Fruit fly (Drosophila melanogaster) whole organism, prepupa: ENCODE measurements around the gene Polr3E.

Experiments used
- Blimp-1 ChIP-seq: fragments of 200-800 bp; sonication (Bioruptor generic); optimal IDR thresholded peaks from 3 replicates; lab custom pipeline; 2017; ENCODE audit warnings: missing biosample characterization, missing genetic modification characterization, mild to moderate bottlenecking, moderate library complexity, missing genetic modification reagents
- CG10631 ChIP-seq: fragments of 200-800 bp; sonication (Bioruptor generic); optimal IDR thresholded peaks from 2 replicates; lab custom pipeline; 2016; ENCODE audit warnings: missing biosample characterization, missing genetic modification characterization
- CG10669 ChIP-seq: fragments of 200-800 bp; sonication (Bioruptor generic); optimal IDR thresholded peaks from 3 replicates; lab custom pipeline; 2018; ENCODE audit warnings: missing biosample characterization, mild to moderate bottlenecking, missing genetic modification characterization, moderate library complexity
- CG11294 ChIP-seq: fragments of 200-800 bp; sonication (Bioruptor generic); IDR thresholded peaks from 2 replicates; pipeline ENCODE4 v1.3.6; 2022; ENCODE audit warnings: missing biosample characterization, missing genetic modification characterization
- CG11762 ChIP-seq: fragments of 200-800 bp; sonication (Bioruptor generic); optimal IDR thresholded peaks from 3 replicates; lab custom pipeline; 2016; ENCODE audit warnings: missing biosample characterization, missing genetic modification characterization; ENCODE audit not compliant: insufficient read depth
- CG11902 ChIP-seq: fragments of 200-800 bp; sonication (Bioruptor generic); optimal IDR thresholded peaks from 3 replicates; lab custom pipeline; 2016; ENCODE audit warnings: missing biosample characterization, missing genetic modification characterization
- CG15336 ChIP-seq: fragments of 200-800 bp; sonication (Bioruptor generic); IDR thresholded peaks from 2 replicates; pipeline ENCODE4 v1.3.6; 2022; ENCODE audit warnings: missing biosample characterization, missing genetic modification characterization
- CG1621 ChIP-seq: fragments of 200-800 bp; sonication (Bioruptor generic); optimal IDR thresholded peaks from 3 replicates; lab custom pipeline; 2018; ENCODE audit warnings: missing biosample characterization, mild to moderate bottlenecking, missing genetic modification characterization
- CG16779 ChIP-seq: fragments of 200-800 bp; sonication (Bioruptor generic); optimal IDR thresholded peaks from 3 replicates; lab custom pipeline; 2017; ENCODE audit warnings: missing biosample characterization, mild to moderate bottlenecking, missing genetic modification characterization
- CG3032 ChIP-seq: fragments of 200-800 bp; optimal IDR thresholded peaks from 2 replicates; lab custom pipeline; 2019; ENCODE audit warnings: missing biosample characterization, mild to moderate bottlenecking, missing genetic modification characterization, moderate library complexity
- CG31627 ChIP-seq: fragments of 200-800 bp; sonication (Bioruptor generic); optimal IDR thresholded peaks from 3 replicates; lab custom pipeline; 2016; ENCODE audit warnings: missing biosample characterization, missing genetic modification characterization
- CG32006 ChIP-seq: fragments of 200-800 bp; sonication (Bioruptor generic); optimal IDR thresholded peaks from 3 replicates; lab custom pipeline; 2017; ENCODE audit warnings: missing biosample characterization, mild to moderate bottlenecking, missing genetic modification characterization
- CG34406 ChIP-seq: fragments of 200-800 bp; sonication (Bioruptor generic); optimal IDR thresholded peaks from 3 replicates; lab custom pipeline; 2016; ENCODE audit warnings: missing biosample characterization, missing genetic modification characterization
- CG3919 ChIP-seq: fragments of 200-800 bp; sonication (Bioruptor generic); optimal IDR thresholded peaks from 3 replicates; lab custom pipeline; 2016; ENCODE audit warnings: missing biosample characterization, missing genetic modification characterization
- CG4318 ChIP-seq: fragments of 200-800 bp; sonication (Bioruptor generic); optimal IDR thresholded peaks from 3 replicates; lab custom pipeline; 2017; ENCODE audit warnings: missing biosample characterization, mild to moderate bottlenecking, missing genetic modification characterization
- CG6276 ChIP-seq: fragments of 200-800 bp; sonication (Bioruptor generic); optimal IDR thresholded peaks from 2 replicates; lab custom pipeline; 2017; ENCODE audit warnings: missing biosample characterization, mild to moderate bottlenecking, missing genetic modification characterization
- CG6792 ChIP-seq: fragments of 200-800 bp; sonication (Bioruptor generic); optimal IDR thresholded peaks from 3 replicates; lab custom pipeline; 2016; ENCODE audit warnings: missing biosample characterization, missing genetic modification characterization
- CG6808 ChIP-seq: fragments of 200-800 bp; sonication (Bioruptor generic); optimal IDR thresholded peaks from 3 replicates; lab custom pipeline; 2017; ENCODE audit warnings: missing biosample characterization, missing genetic modification characterization, mild to moderate bottlenecking, moderate library complexity, missing genetic modification reagents
- CG6854 ChIP-seq: fragments of 200-800 bp; sonication (Bioruptor generic); optimal IDR thresholded peaks from 2 replicates; lab custom pipeline; 2017; ENCODE audit warnings: missing biosample characterization, mild to moderate bottlenecking, missing genetic modification characterization
- CG7368 ChIP-seq: fragments of 200-800 bp; sonication (Bioruptor generic); optimal IDR thresholded peaks from 3 replicates; lab custom pipeline; 2016; ENCODE audit warnings: missing biosample characterization, missing genetic modification characterization
- CG8119 ChIP-seq: fragments of 200-800 bp; sonication (Bioruptor generic); IDR thresholded peaks from 3 replicates; pipeline ENCODE4 v1.3.6; 2022; ENCODE audit warnings: missing biosample characterization, missing genetic modification characterization
- CG8632 ChIP-seq: fragments of 200-800 bp; sonication (Bioruptor generic); optimal IDR thresholded peaks from 3 replicates; lab custom pipeline; 2016; ENCODE audit warnings: missing biosample characterization, missing genetic modification characterization
- CG9139 ChIP-seq: fragments of 200-800 bp; sonication (Bioruptor generic); optimal IDR thresholded peaks from 3 replicates; lab custom pipeline; 2017; ENCODE audit warnings: missing biosample characterization, mild to moderate bottlenecking, missing genetic modification characterization
- Eip75B ChIP-seq: fragments of 200-800 bp; sonication (Bioruptor generic); optimal IDR thresholded peaks from 3 replicates; lab custom pipeline; 2016; ENCODE audit warnings: missing biosample characterization, missing genetic modification characterization
- Eip78C ChIP-seq: fragments of 200-800 bp; sonication (Bioruptor generic); peaks from one replicate; lab custom pipeline; 2016; ENCODE audit warnings: missing biosample characterization, missing genetic modification characterization
- Eip93F ChIP-seq: fragments of 200-800 bp; sonication (Bioruptor generic); optimal IDR thresholded peaks from 2 replicates; lab custom pipeline; 2016; ENCODE audit warnings: missing biosample characterization, mild to moderate bottlenecking, missing genetic modification characterization
- Ets21C ChIP-seq: fragments of 200-800 bp; sonication (Bioruptor generic); optimal IDR thresholded peaks from 3 replicates; lab custom pipeline; 2016; ENCODE audit warnings: missing biosample characterization, missing genetic modification characterization
- Gug ChIP-seq: fragments of 200-800 bp; sonication (Bioruptor generic); IDR thresholded peaks from 2 replicates; pipeline ENCODE4 v1.3.6; 2022; ENCODE audit warnings: missing biosample characterization, missing genetic modification characterization
- Hr38 ChIP-seq: sonication (Bioruptor generic); optimal IDR thresholded peaks from 2 replicates; lab custom pipeline; 2016; ENCODE audit warnings: missing biosample characterization, missing genetic modification characterization
- Hr4 ChIP-seq: fragments of 200-800 bp; sonication (Bioruptor generic); optimal IDR thresholded peaks from 3 replicates; lab custom pipeline; 2016; ENCODE audit warnings: missing biosample characterization, missing genetic modification characterization
- Lpt ChIP-seq: fragments of 200-800 bp; sonication (Bioruptor generic); optimal IDR thresholded peaks from 3 replicates; lab custom pipeline; 2016; ENCODE audit warnings: missing biosample characterization, missing genetic modification characterization
- Met ChIP-seq: fragments of 200-800 bp; sonication (Bioruptor generic); optimal IDR thresholded peaks from 3 replicates; lab custom pipeline; 2016; ENCODE audit warnings: missing biosample characterization, missing genetic modification characterization
- OdsH ChIP-seq: fragments of 200-800 bp; sonication (Bioruptor generic); optimal IDR thresholded peaks from 3 replicates; lab custom pipeline; 2016; ENCODE audit warnings: missing biosample characterization, missing genetic modification characterization
- Smox ChIP-seq: fragments of 200-800 bp; sonication (Bioruptor generic); optimal IDR thresholded peaks from 3 replicates; lab custom pipeline; 2016; ENCODE audit warnings: missing biosample characterization, missing genetic modification characterization
- Sox102F ChIP-seq: fragments of 200-800 bp; sonication (Bioruptor generic); optimal IDR thresholded peaks from 2 replicates; lab custom pipeline; 2016; ENCODE audit warnings: missing biosample characterization, mild to moderate bottlenecking, missing genetic modification characterization
- Sox14 ChIP-seq: fragments of 200-800 bp; sonication (Bioruptor generic); optimal IDR thresholded peaks from 3 replicates; lab custom pipeline; 2016; ENCODE audit warnings: missing biosample characterization, missing genetic modification characterization
- Sox15 ChIP-seq: fragments of 200-800 bp; sonication (Bioruptor generic); optimal IDR thresholded peaks from 3 replicates; lab custom pipeline; 2016; ENCODE audit warnings: missing biosample characterization, missing genetic modification characterization
- achi ChIP-seq: fragments of 200-800 bp; sonication (Bioruptor generic); optimal IDR thresholded peaks from 3 replicates; lab custom pipeline; 2016; ENCODE audit warnings: missing biosample characterization, missing genetic modification characterization
- acj6 ChIP-seq: fragments of 200-800 bp; sonication (Bioruptor generic); optimal IDR thresholded peaks from 3 replicates; lab custom pipeline; 2016; ENCODE audit warnings: missing biosample characterization, missing genetic modification characterization
- cyc ChIP-seq: fragments of 200-800 bp; sonication (Bioruptor generic); optimal IDR thresholded peaks from 3 replicates; lab custom pipeline; 2016; ENCODE audit warnings: missing biosample characterization, missing genetic modification characterization
- dac ChIP-seq: fragments of 200-800 bp; sonication (Bioruptor generic); optimal IDR thresholded peaks from 2 replicates; lab custom pipeline; 2017; ENCODE audit warnings: missing biosample characterization, mild to moderate bottlenecking, missing genetic modification characterization
- dsx ChIP-seq: fragments of 200-800 bp; optimal IDR thresholded peaks from 3 replicates; lab custom pipeline; 2019; ENCODE audit warnings: missing biosample characterization, mild to moderate bottlenecking, missing genetic modification characterization, moderate library complexity; ENCODE audit not compliant: poor library complexity, severe bottlenecking
- eg ChIP-seq: fragments of 200-800 bp; sonication (Bioruptor generic); IDR thresholded peaks from 3 replicates; pipeline ENCODE4 v1.3.6; 2022; ENCODE audit warnings: missing biosample characterization, missing genetic modification characterization
- fd59A ChIP-seq: fragments of 200-800 bp; sonication (Bioruptor generic); optimal IDR thresholded peaks from 2 replicates; lab custom pipeline; 2017; ENCODE audit warnings: missing biosample characterization, mild to moderate bottlenecking, missing genetic modification characterization, missing genetic modification reagents
- fkh ChIP-seq: fragments of 200-800 bp; sonication (Bioruptor generic); optimal IDR thresholded peaks from 3 replicates; lab custom pipeline; 2017; ENCODE audit warnings: missing biosample characterization, mild to moderate bottlenecking, missing genetic modification characterization, moderate library complexity
- lz ChIP-seq: fragments of 200-800 bp; sonication (Bioruptor generic); optimal IDR thresholded peaks from 3 replicates; lab custom pipeline; 2016; ENCODE audit warnings: missing biosample characterization, missing genetic modification characterization
- net ChIP-seq: fragments of 200-800 bp; sonication (Bioruptor generic); optimal IDR thresholded peaks from 3 replicates; lab custom pipeline; 2016; ENCODE audit warnings: missing biosample characterization, missing genetic modification characterization
- pdm3 ChIP-seq: fragments of 200-800 bp; sonication (Bioruptor generic); optimal IDR thresholded peaks from 3 replicates; lab custom pipeline; 2016; ENCODE audit warnings: missing biosample characterization, missing genetic modification characterization
- salr ChIP-seq, 2 experiments: fragments of 200-800 bp; sonication (Bioruptor generic); optimal IDR thresholded peaks; 3 replicates each; lab custom pipeline; 2016 to 2018; ENCODE audit warnings: missing biosample characterization in 2 of 2, missing genetic modification characterization in 2 of 2, mild to moderate bottlenecking in 1 of 2
- spab ChIP-seq: fragments of 200-800 bp; sonication (Bioruptor generic); optimal IDR thresholded peaks from 2 replicates; lab custom pipeline; 2017; ENCODE audit warnings: missing biosample characterization, mild to moderate bottlenecking, missing genetic modification characterization, missing genetic modification reagents
- ss ChIP-seq, 2 experiments: fragments of 200-800 bp; sonication (Bioruptor generic); optimal IDR thresholded peaks; 2 replicates in 1 of 2; 3 replicates in 1 of 2; lab custom pipeline; 2017 to 2018; ENCODE audit warnings: mild to moderate bottlenecking in 2 of 2, missing biosample characterization in 2 of 2, missing genetic modification characterization in 2 of 2, moderate library complexity in 1 of 2
- svp ChIP-seq: fragments of 200-800 bp; sonication (Bioruptor generic); peaks from one replicate; lab custom pipeline; 2016; ENCODE audit warnings: missing biosample characterization, missing genetic modification characterization
- vri ChIP-seq: fragments of 200-800 bp; sonication (Bioruptor generic); optimal IDR thresholded peaks from 3 replicates; lab custom pipeline; 2016; ENCODE audit warnings: missing biosample characterization, mild to moderate bottlenecking, missing genetic modification characterization

Gene Polr3E

DNA sequence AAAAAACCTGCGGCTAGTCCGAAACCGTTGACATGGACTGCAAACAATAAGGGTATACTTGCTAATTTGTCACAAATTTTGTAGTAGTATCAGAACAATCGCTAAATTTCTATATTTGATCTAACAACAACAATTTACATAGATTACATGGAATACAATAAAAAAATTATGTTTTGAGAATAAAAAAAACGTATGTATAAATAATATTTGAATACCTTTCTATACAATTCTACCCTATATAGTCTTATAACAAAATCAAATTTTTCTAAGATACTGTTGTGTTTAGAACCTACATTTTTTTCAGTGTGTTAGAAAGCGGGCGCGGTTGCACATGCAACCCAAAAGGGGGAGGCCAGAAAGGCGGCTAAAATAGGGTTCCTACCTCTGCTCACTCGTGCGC lies 48.3 kb upstream of the Polr3E start:
- TF ChIP-seq CG10631 (GFP tag; lab: Kevin White, UChicago) (peak; percentile 62), Hr4 (GFP tag; lab: Kevin White, UChicago) (peak; percentile 38), Met (GFP tag; lab: Kevin White, UChicago) (peak; percentile 54), achi (peak; percentile 53), CG9139 (no peak), cyc (GFP tag; lab: Kevin White, UChicago) (no peak), Eip93F (GFP tag; lab: Kevin White, UChicago) (no peak), net (GFP tag; lab: Kevin White, UChicago) (no peak), Gug (GFP tag; lab: Robert Waterston, UW) (no peak), Sox15 (GFP tag; lab: Kevin White, UChicago) (no peak), CG10669 (no peak), CG7368 (GFP tag; lab: Kevin White, UChicago) (no peak), Ets21C (GFP tag; lab: Kevin White, UChicago) (no peak), Blimp-1 (GFP tag; lab: Kevin White, UChicago) (no peak), CG8632 (GFP tag; lab: Kevin White, UChicago) (peak; percentile 12), acj6 (GFP tag; lab: Kevin White, UChicago) (peak; percentile 30), Smox (peak; percentile 8), pdm3 (GFP tag; lab: Kevin White, UChicago) (peak; percentile 19), eg (GFP tag; lab: Robert Waterston, UW) (no peak), Hr38 (GFP tag; lab: Kevin White, UChicago) (no peak), CG11294 (GFP tag; lab: Robert Waterston, UW) (no peak), CG11762 (GFP tag; lab: Kevin White, UChicago) (no peak), CG6854 (GFP tag; lab: Kevin White, UChicago) (no peak), Eip75B (GFP tag; lab: Kevin White, UChicago) (peak; percentile 14), CG6792 (GFP tag; lab: Kevin White, UChicago) (peak; percentile 5), CG4318 (GFP tag; lab: Kevin White, UChicago) (peak; percentile 49), fkh (GFP tag; lab: Kevin White, UChicago) (no peak), Lpt (GFP tag; lab: Kevin White, UChicago) (peak; percentile 52), CG32006 (GFP tag; lab: Kevin White, UChicago) (peak; percentile 71), CG1621 (tag; lab: Kevin White, UChicago) (no peak), CG11902 (GFP tag; lab: Kevin White, UChicago) (no peak), CG6808 (GFP tag; lab: Kevin White, UChicago) (no peak), Sox102F (GFP tag; lab: Kevin White, UChicago) (peak; percentile 16), OdsH (GFP tag; lab: Kevin White, UChicago) (peak; percentile 43), svp (GFP tag; lab: Kevin White, UChicago) (peak; percentile 71), CG15336 (GFP tag; lab: Robert Waterston, UW) (peak; percentile 57), CG3919 (GFP tag; lab: Kevin White, UChicago) (peak; percentile 38), dsx (GFP tag; lab: Kevin White, UChicago) (peak; percentile 16), CG31627 (GFP tag; lab: Kevin White, UChicago) (no peak), dac (GFP tag; lab: Kevin White, UChicago) (no peak), CG16779 (tag; lab: Kevin White, UChicago) (no peak), salr (GFP tag; optimal IDR thresholded peaks at IDR 0.05; lab: Kevin White, UChicago) (peak in 1 of 2 experiments; percentile 72), spab (no peak), vri (no peak), CG8119 (GFP tag; lab: Robert Waterston, UW) (peak; percentile 73), CG34406 (no peak), fd59A (GFP tag; lab: Kevin White, UChicago) (no peak), Eip78C (GFP tag; lab: Kevin White, UChicago) (peak; percentile 84), CG6276 (GFP tag; lab: Kevin White, UChicago) (peak; percentile 49), Sox14 (GFP tag; lab: Kevin White, UChicago) (no peak), lz (GFP tag; lab: Kevin White, UChicago) (peak; percentile 19), ss (GFP tag; optimal IDR thresholded peaks at IDR 0.05; lab: Kevin White, UChicago) (no peak), CG3032 (peak; percentile 41)
